Fruit fly (Drosophila melanogaster) whole organism, embryonic: ENCODE data around the gene CG7985.

ENCODE experiments used
- Adf1 ChIP-seq: fragments of 200-800 bp; sonication (Bioruptor generic); IDR thresholded peaks from 2 replicates; pipeline ENCODE4 v1.3.6; 2022; ENCODE audit warnings: missing biosample characterization, missing genetic modification characterization
- Atf3 ChIP-seq: fragments of 200-800 bp; sonication (Bioruptor generic); optimal IDR thresholded peaks from 3 replicates; lab custom pipeline; 2016; ENCODE audit warnings: missing biosample characterization, missing genetic modification characterization
- CG10147 ChIP-seq: fragments of 200-800 bp; sonication (Bioruptor generic); optimal IDR thresholded peaks from 2 replicates; lab custom pipeline; 2019; ENCODE audit warnings: missing biosample characterization, mild to moderate bottlenecking, missing genetic modification characterization, moderate library complexity
- CG10321 ChIP-seq: fragments of 200-800 bp; sonication (Bioruptor generic); IDR thresholded peaks from 2 replicates; pipeline ENCODE4 v1.3.6; 2022; ENCODE audit warnings: missing biosample characterization, missing genetic modification characterization
- CG11456 ChIP-seq: fragments of 200-800 bp; sonication (Bioruptor generic); IDR thresholded peaks from 3 replicates; pipeline ENCODE4 v1.3.6; 2022; ENCODE audit warnings: missing biosample characterization, missing genetic modification characterization
- CG14014 ChIP-seq: fragments of 200-800 bp; sonication (Bioruptor generic); IDR thresholded peaks from 2 replicates; pipeline ENCODE4 v1.3.6; 2022; ENCODE audit warnings: missing biosample characterization, missing genetic modification characterization
- CG16813 ChIP-seq: fragments of 200-800 bp; sonication (Bioruptor generic); IDR thresholded peaks from 3 replicates; pipeline ENCODE4 v1.3.6; 2022; ENCODE audit warnings: missing biosample characterization, missing genetic modification characterization; ENCODE audit not compliant: partially characterized antibody
- CG31224 ChIP-seq: fragments of 200-800 bp; sonication (Bioruptor generic); IDR thresholded peaks from 2 replicates; pipeline ENCODE4 v1.3.6; 2022; ENCODE audit warnings: missing biosample characterization, missing genetic modification characterization
- CG34376 ChIP-seq: fragments of 200-800 bp; sonication (Bioruptor generic); optimal IDR thresholded peaks from 2 replicates; lab custom pipeline; 2018; ENCODE audit warnings: missing biosample characterization, mild to moderate bottlenecking, missing genetic modification characterization
- CG3726 ChIP-seq: fragments of 200-800 bp; sonication (Bioruptor generic); IDR thresholded peaks from 3 replicates; pipeline ENCODE4, ENCODE4 v1.3.6; 2022; ENCODE audit warnings: missing biosample characterization, missing genetic modification characterization
- CG5245 ChIP-seq: fragments of 200-800 bp; sonication (Bioruptor generic); optimal IDR thresholded peaks from 3 replicates; lab custom pipeline; 2016; ENCODE audit warnings: missing biosample characterization, missing genetic modification characterization
- CG6683 ChIP-seq: fragments of 200-800 bp; sonication (Bioruptor generic); optimal IDR thresholded peaks from 2 replicates; lab custom pipeline; 2017; ENCODE audit warnings: missing biosample characterization, mild to moderate bottlenecking, missing genetic modification characterization, missing genetic modification reagents
- CG7963 ChIP-seq: fragments of 200-800 bp; sonication (Bioruptor generic); IDR thresholded peaks from 3 replicates; pipeline ENCODE4 v1.3.6; 2022; ENCODE audit warnings: missing biosample characterization, missing genetic modification characterization; ENCODE audit not compliant: partially characterized antibody
- CG8290 ChIP-seq, 3 experiments: fragments of 200-800 bp; sonication (Bioruptor generic); optimal IDR thresholded peaks; 2 replicates each; lab custom pipeline; 2016 to 2019; ENCODE audit warnings: missing biosample characterization in 3 of 3, missing genetic modification characterization in 3 of 3, mild to moderate bottlenecking in 2 of 3, moderate library complexity in 1 of 3
- CG8765 ChIP-seq: fragments of 200-800 bp; sonication (Bioruptor generic); IDR thresholded peaks from 2 replicates; pipeline ENCODE4 v1.3.6; 2022; ENCODE audit warnings: missing biosample characterization, missing genetic modification characterization
- CG9932 ChIP-seq: fragments of 200-800 bp; sonication (Bioruptor generic); IDR thresholded peaks from 2 replicates; pipeline ENCODE4 v1.3.6; 2022; ENCODE audit warnings: missing biosample characterization, missing genetic modification characterization
- Chrac-16 ChIP-seq: fragments of 200-800 bp; sonication (Bioruptor generic); optimal IDR thresholded peaks from 3 replicates; lab custom pipeline; 2016; ENCODE audit warnings: missing biosample characterization, missing genetic modification characterization
- Doc3 ChIP-seq: fragments of 200-800 bp; sonication (Bioruptor generic); IDR thresholded peaks from 3 replicates; pipeline ENCODE4 v1.3.6; 2022; ENCODE audit warnings: missing biosample characterization, missing genetic modification characterization; ENCODE audit not compliant: partially characterized antibody
- Dp ChIP-seq: fragments of 200-800 bp; sonication (Bioruptor generic); optimal IDR thresholded peaks from 2 replicates; lab custom pipeline; 2018; ENCODE audit warnings: missing biosample characterization, mild to moderate bottlenecking, missing genetic modification characterization, moderate library complexity
- Ets97D ChIP-seq: fragments of 200-800 bp; sonication (Bioruptor generic); optimal IDR thresholded peaks from 3 replicates; lab custom pipeline; 2016; ENCODE audit warnings: missing biosample characterization, missing genetic modification characterization
- Fer1 ChIP-seq: fragments of 200-800 bp; sonication (Bioruptor generic); optimal IDR thresholded peaks from 2 replicates; lab custom pipeline; 2017; ENCODE audit warnings: missing biosample characterization, mild to moderate bottlenecking, missing genetic modification characterization
- H2.0 ChIP-seq: fragments of 200-800 bp; sonication (Bioruptor generic); IDR thresholded peaks from 2 replicates; pipeline ENCODE4 v1.3.6; 2022; ENCODE audit warnings: missing biosample characterization, missing genetic modification characterization
- HLH3B ChIP-seq: fragments of 200-800 bp; sonication (Bioruptor generic); IDR thresholded peaks from 2 replicates; pipeline ENCODE4 v1.3.6; 2022; ENCODE audit warnings: missing biosample characterization, missing genetic modification characterization
- Hand ChIP-seq: fragments of 200-800 bp; sonication (Bioruptor generic); optimal IDR thresholded peaks from 2 replicates; lab custom pipeline; 2017; ENCODE audit warnings: mild to moderate bottlenecking, missing biosample characterization, missing genetic modification reagents, missing genetic modification characterization
- HmgZ ChIP-seq: fragments of 200-800 bp; sonication (Bioruptor generic); optimal IDR thresholded peaks from 2 replicates; lab custom pipeline; 2018; ENCODE audit warnings: missing biosample characterization, mild to moderate bottlenecking, missing genetic modification characterization
- Hmx ChIP-seq: fragments of 200-800 bp; sonication (Bioruptor generic); optimal IDR thresholded peaks from 2 replicates; lab custom pipeline; 2016; ENCODE audit warnings: missing biosample characterization, missing genetic modification characterization
- MTF-1 ChIP-seq: fragments of 200-800 bp; sonication (Bioruptor generic); optimal IDR thresholded peaks from 2 replicates; lab custom pipeline; 2018; ENCODE audit warnings: missing biosample characterization, mild to moderate bottlenecking, missing genetic modification characterization, borderline replicate concordance
- NC2β ChIP-seq: fragments of 200-800 bp; sonication (Bioruptor generic); optimal IDR thresholded peaks from 2 replicates; lab custom pipeline; 2016; ENCODE audit warnings: missing biosample characterization, missing genetic modification characterization
- Nf-YA ChIP-seq: fragments of 200-800 bp; sonication (Bioruptor generic); IDR thresholded peaks from 2 replicates; pipeline ENCODE4 v1.3.6; 2022; ENCODE audit warnings: missing biosample characterization, missing genetic modification characterization
- Nf-YB ChIP-seq: fragments of 200-800 bp; sonication (Bioruptor generic); optimal IDR thresholded peaks from 3 replicates; lab custom pipeline; 2019; ENCODE audit warnings: missing biosample characterization, mild to moderate bottlenecking, missing genetic modification characterization, moderate library complexity
- NfI ChIP-seq: fragments of 200-800 bp; sonication (Bioruptor generic); optimal IDR thresholded peaks from 3 replicates; lab custom pipeline; 2018; ENCODE audit warnings: missing biosample characterization, mild to moderate bottlenecking, missing genetic modification characterization, moderate library complexity
- Rfx ChIP-seq: fragments of 200-800 bp; sonication (Bioruptor generic); IDR thresholded peaks from 2 replicates; pipeline ENCODE4 v1.3.6; 2022; ENCODE audit warnings: missing biosample characterization, missing genetic modification characterization
- Scr ChIP-seq: fragments of 200-800 bp; sonication (Bioruptor generic); IDR thresholded peaks from 2 replicates; pipeline ENCODE4 v1.3.6; 2022; ENCODE audit warnings: missing biosample characterization, missing genetic modification characterization; ENCODE audit not compliant: partially characterized antibody
- YL-1 ChIP-seq: fragments of 200-800 bp; sonication (Bioruptor generic); optimal IDR thresholded peaks from 3 replicates; lab custom pipeline; 2017; ENCODE audit warnings: missing biosample characterization, mild to moderate bottlenecking, missing genetic modification characterization
- ab ChIP-seq: fragments of 200-800 bp; sonication (Bioruptor generic); optimal IDR thresholded peaks from 2 replicates; lab custom pipeline; 2016; ENCODE audit warnings: missing biosample characterization, missing genetic modification characterization
- cwo ChIP-seq: fragments of 200-800 bp; sonication (Bioruptor generic); optimal IDR thresholded peaks from 3 replicates; lab custom pipeline; 2017; ENCODE audit warnings: missing biosample characterization, missing genetic modification characterization, mild to moderate bottlenecking, moderate library complexity, missing genetic modification reagents
- dati ChIP-seq: fragments of 200-800 bp; sonication (Bioruptor generic); IDR thresholded peaks from 2 replicates; pipeline ENCODE4 v1.3.6; 2022; ENCODE audit warnings: missing biosample characterization, missing genetic modification characterization
- fu2 ChIP-seq: fragments of 200-800 bp; sonication (Bioruptor generic); optimal IDR thresholded peaks from 2 replicates; lab custom pipeline; 2016; ENCODE audit warnings: missing biosample characterization, missing genetic modification characterization
- lbe ChIP-seq: fragments of 200-800 bp; sonication (Bioruptor generic); optimal IDR thresholded peaks from 2 replicates; lab custom pipeline; 2016; ENCODE audit warnings: missing biosample characterization, mild to moderate bottlenecking, missing genetic modification characterization
- lola ChIP-seq, 3 experiments: fragments of >200 bp in 2 of 3; fragments of 200-800 bp in 1 of 3; sonication (Bioruptor generic) in 1 of 3; optimal IDR thresholded peaks; 2 replicates each; lab custom pipeline; 2017 to 2019; ENCODE audit warnings: missing biosample characterization in 3 of 3, missing genetic modification characterization in 3 of 3, mild to moderate bottlenecking in 1 of 3, moderate library complexity in 1 of 3
- salm ChIP-seq: fragments of 200-800 bp; sonication (Bioruptor generic); optimal IDR thresholded peaks from 2 replicates; lab custom pipeline; 2018; ENCODE audit warnings: missing biosample characterization, mild to moderate bottlenecking, missing genetic modification characterization
- sens ChIP-seq: fragments of 200-800 bp; sonication (Bioruptor generic); peaks from one replicate; lab custom pipeline; 2016; ENCODE audit warnings: missing biosample characterization, missing genetic modification characterization
- shn ChIP-seq: fragments of 200-800 bp; sonication (Bioruptor generic); optimal IDR thresholded peaks from 3 replicates; lab custom pipeline; 2016; ENCODE audit warnings: missing biosample characterization, missing genetic modification characterization
- stc ChIP-seq: fragments of 200-800 bp; sonication (Bioruptor generic); IDR thresholded peaks from 2 replicates; pipeline ENCODE4 v1.3.6; 2022; ENCODE audit warnings: missing biosample characterization, missing genetic modification characterization
- tgo ChIP-seq: fragments of 200-800 bp; sonication (Bioruptor generic); IDR thresholded peaks from 3 replicates; pipeline ENCODE4 v1.3.6; 2022; ENCODE audit warnings: missing biosample characterization, missing genetic modification characterization
- ttk ChIP-seq: fragments of 200-800 bp; sonication (Bioruptor generic); IDR thresholded peaks from 2 replicates; pipeline ENCODE4 v2.1.2; 2022; ENCODE audit warnings: missing biosample characterization, missing genetic modification characterization
- twi ChIP-seq: fragments of 200-800 bp; optimal IDR thresholded peaks from 2 replicates; lab custom pipeline; 2019; ENCODE audit warnings: missing biosample characterization, mild to moderate bottlenecking, missing genetic modification characterization, moderate library complexity
- zfh2 ChIP-seq: fragments of 200-800 bp; sonication (Bioruptor generic); optimal IDR thresholded peaks from 2 replicates; lab custom pipeline; 2016; ENCODE audit warnings: missing biosample characterization, missing genetic modification characterization

Gene CG7985

dm6 chr3R:18244171-18245043 is 44.8 kb downstream of the CG7985 start (continued):
- TF ChIP-seq CG10147 (no peak), Chrac-16 (GFP tag; lab: Kevin White, UChicago) (no peak), HLH3B (no peak), NfI (GFP tag; lab: Kevin White, UChicago) (peak; percentile 6), shn (GFP tag; lab: Kevin White, UChicago) (peak; percentile 15), ab (no peak), Nf-YA (no peak), Hmx (GFP tag; lab: Kevin White, UChicago) (no peak), cwo (peak; percentile 9), CG6683 (GFP tag; lab: Kevin White, UChicago) (no peak), CG3726 (GFP tag; lab: Robert Waterston, UW) (0 out of 3 replicates have a peak, but pooled peaks have one; percentile 19), lbe (peak; percentile 16), Atf3 (no peak), CG11456 (GFP tag; lab: Robert Waterston, UW) (0 out of 3 replicates have a peak, but pooled peaks have one; percentile 42), Doc3 (GFP tag; lab: Robert Waterston, UW) (0 out of 3 replicates have a peak, but pooled peaks have one; percentile 29), CG16813 (GFP tag; lab: Robert Waterston, UW) (no peak), lola (GFP tag; optimal IDR thresholded peaks at IDR 0.05; lab: Kevin White, UChicago) (no peak), ttk (GFP tag; lab: Robert Waterston, UW) (peak; percentile 42), CG14014 (no peak), Adf1 (GFP tag; lab: Robert Waterston, UW) (peak; percentile 71), stc (GFP tag; lab: Robert Waterston, UW) (no peak), CG5245 (GFP tag; lab: Kevin White, UChicago) (no peak), Rfx (GFP tag; lab: Robert Waterston, UW) (peak; percentile 28), dati (GFP tag; lab: Robert Waterston, UW) (no peak), MTF-1 (GFP tag; lab: Kevin White, UChicago) (no peak), zfh2 (no peak), sens (GFP tag; lab: Kevin White, UChicago) (peak; percentile 72), CG7963 (GFP tag; lab: Robert Waterston, UW) (no peak), Scr (0 out of 2 replicates have a peak, but pooled peaks have one; percentile 6), CG31224 (GFP tag; lab: Robert Waterston, UW) (peak; percentile 91), CG10321 (GFP tag; lab: Robert Waterston, UW) (peak; percentile 93), NC2β (no peak), fu2 (GFP tag; lab: Kevin White, UChicago) (no peak), CG9932 (peak; percentile 40; the same call in 1 of the 2 replicates), CG8765 (GFP tag; lab: Robert Waterston, UW) (0 out of 2 replicates have a peak, but pooled peaks have one; percentile 38), Dp (GFP tag; lab: Kevin White, UChicago) (peak; percentile 28), salm (tag; lab: Kevin White, UChicago) (no peak), CG34376 (GFP tag; lab: Kevin White, UChicago) (peak; percentile 51), Fer1 (GFP tag; lab: Kevin White, UChicago) (peak; percentile 9), H2.0 (GFP tag; lab: Robert Waterston, UW) (no peak), Hand (GFP tag; lab: Kevin White, UChicago) (peak; percentile 18), Ets97D (GFP tag; lab: Kevin White, UChicago) (no peak), tgo (GFP tag; lab: Robert Waterston, UW) (0 out of 3 replicates have a peak, but pooled peaks have one; percentile 13), Nf-YB (GFP tag; lab: Kevin White, UChicago) (peak; percentile 40), twi (tag; lab: Kevin White, UChicago) (no peak), YL-1 (GFP tag; lab: Kevin White, UChicago) (peak; percentile 3), HmgZ (tag; lab: Kevin White, UChicago) (peak; percentile 46), CG8290 (GFP tag; optimal IDR thresholded peaks at IDR 0.05; lab: Kevin White, UChicago) (no peak), CG8290 (tag; optimal IDR thresholded peaks at IDR 0.05; lab: Kevin White, UChicago) (peak; percentile 10 to 69)
